Fruit fly (Drosophila melanogaster): ENCODE measurements around the gene CG7394.
A peak's percentile ranks its signal among the peaks of the same experiment; 100 is the strongest.

The CG7394 gene

DNA sequence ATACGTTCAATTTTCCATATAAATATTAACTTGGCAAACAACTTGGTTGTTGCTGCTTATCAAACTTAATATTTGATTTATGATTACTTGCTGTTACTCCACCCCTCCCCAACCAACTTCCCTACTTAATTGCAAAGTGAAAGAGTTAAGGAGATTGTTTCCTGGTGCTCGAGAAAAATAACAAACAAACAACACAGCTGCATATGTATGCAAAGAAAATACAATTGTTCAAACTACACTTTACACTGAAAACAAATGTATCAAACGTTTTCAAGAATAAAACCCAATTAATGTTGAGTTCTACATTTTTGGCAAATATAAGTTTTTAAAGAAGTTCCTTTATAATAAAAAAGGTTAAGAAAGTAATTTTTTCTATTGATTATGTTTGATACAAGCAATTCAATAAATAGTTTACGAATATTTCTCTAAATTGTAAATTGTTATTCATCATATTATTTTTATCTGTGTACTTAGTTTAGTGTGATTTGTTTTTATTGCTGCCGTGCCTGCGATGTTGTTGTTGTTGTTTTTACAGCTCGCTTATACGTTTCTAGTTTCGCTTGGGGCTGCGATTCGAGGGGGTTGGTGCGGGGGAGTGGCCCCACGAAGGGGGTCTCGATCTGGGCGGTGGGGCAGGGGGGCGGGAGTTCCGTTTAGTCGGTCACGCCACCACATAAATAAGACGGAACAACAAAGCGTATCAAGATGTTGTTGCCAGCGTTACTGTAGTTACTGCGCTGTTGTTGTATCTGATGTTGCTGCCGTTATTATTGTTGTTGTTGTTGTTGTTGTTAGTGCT is 5.9 kb upstream of the CG7394 start (continued):
- TF ChIP-seq caup (GFP tag; optimal IDR thresholded peaks at IDR 0.05; ENCODE audit: severe bottlenecking) = peak; percentile 54
- TF ChIP-seq nau (GFP tag; optimal IDR thresholded peaks at IDR 0.05) = peak; percentile 4
- TF ChIP-seq Hmr (GFP tag; optimal IDR thresholded peaks at IDR 0.05) = peak; percentile 72
- no peak for TF ChIP-seq CG2199 (GFP tag; IDR thresholded peaks at IDR 0.05)
- TF ChIP-seq CG1233 (GFP tag; optimal IDR thresholded peaks at IDR 0.05) = peak; percentile 68
- TF ChIP-seq pfk (GFP tag; optimal IDR thresholded peaks at IDR 0.05) = no peak
- TF ChIP-seq CG31224 (GFP tag; IDR thresholded peaks at IDR 0.05) = 0 out of 2 replicates have a peak, but pooled peaks have one; percentile 34
- TF ChIP-seq CG10462 (GFP tag; optimal IDR thresholded peaks at IDR 0.05) = peak; percentile 52
- peak; percentile 34 for TF ChIP-seq CG34376 (GFP tag; optimal IDR thresholded peaks at IDR 0.05)
- no peak for TF ChIP-seq CG4404 (GFP tag; IDR thresholded peaks at IDR 0.05)
- peak; percentile 52; the same call in 1 of the 2 replicates for TF ChIP-seq Drgx (GFP tag; IDR thresholded peaks at IDR 0.05)
- TF ChIP-seq tio (GFP tag; optimal IDR thresholded peaks at IDR 0.05) = peak; percentile 67
- peak; percentile 36 for TF ChIP-seq Mes4 (GFP tag; optimal IDR thresholded peaks at IDR 0.05)
- peak; percentile 30; the same call in 1 of the 2 replicates for TF ChIP-seq CG14014 (GFP tag; IDR thresholded peaks at IDR 0.05)
- TF ChIP-seq CG7786 (GFP tag; optimal IDR thresholded peaks at IDR 0.05) = peak; percentile 5
- no peak for TF ChIP-seq CG15073 (GFP tag; optimal IDR thresholded peaks at IDR 0.05)
- no peak for TF ChIP-seq CG3995 (GFP tag; optimal IDR thresholded peaks at IDR 0.05)
- peak; percentile 51 to 62 for TF ChIP-seq chif (GFP tag; optimal IDR thresholded peaks at IDR 0.05)
- peak; percentile 46 for TF ChIP-seq run (tag; optimal IDR thresholded peaks at IDR 0.05)
- TF ChIP-seq Ets65A (GFP tag) = no peak
- TF ChIP-seq pnt (GFP tag; optimal IDR thresholded peaks at IDR 0.05) = peak; percentile 38
- peak; percentile 36; the same call in 1 of the 2 replicates for TF ChIP-seq E2f2 (GFP tag; IDR thresholded peaks at IDR 0.05)
- peak; percentile 88 for TF ChIP-seq CG8924 (tag; optimal IDR thresholded peaks at IDR 0.05)
- TF ChIP-seq ro (GFP tag; IDR thresholded peaks at IDR 0.05) = peak; percentile 31; the same call in 1 of the 2 replicates
- TF ChIP-seq cas (GFP tag; IDR thresholded peaks at IDR 0.05) = no peak
- no peak for TF ChIP-seq pzg (GFP tag; optimal IDR thresholded peaks at IDR 0.05)
- TF ChIP-seq D (optimal IDR thresholded peaks at IDR 0.05) = no peak
- peak; percentile 71 for TF ChIP-seq D (GFP tag; optimal IDR thresholded peaks at IDR 0.05)
- no peak for TF ChIP-seq CG10959 (GFP tag; IDR thresholded peaks at IDR 0.05)
- peak; percentile 65 for TF ChIP-seq Six4 (GFP tag; optimal IDR thresholded peaks at IDR 0.05)
- TF ChIP-seq NfI (GFP tag; optimal IDR thresholded peaks at IDR 0.05) = peak; percentile 39
- TF ChIP-seq maf-S (GFP tag; optimal IDR thresholded peaks at IDR 0.05) = peak; percentile 39
- TF ChIP-seq CG9727 (GFP tag; optimal IDR thresholded peaks at IDR 0.05) = peak; percentile 84
- peak; percentile 86 for TF ChIP-seq PHDP (tag; optimal IDR thresholded peaks at IDR 0.05)
- TF ChIP-seq tll (GFP tag; optimal IDR thresholded peaks at IDR 0.05) = no peak
- peak; percentile 45 for TF ChIP-seq CG12299 (tag; optimal IDR thresholded peaks at IDR 0.05)
- TF ChIP-seq peb (GFP tag; IDR thresholded peaks at IDR 0.05) = peak; percentile 9; the same call in 1 of the 2 replicates
- peak; percentile 46 for TF ChIP-seq gro (GFP tag; optimal IDR thresholded peaks at IDR 0.05)
- TF ChIP-seq CG15514 (GFP tag; optimal IDR thresholded peaks at IDR 0.05) = peak; percentile 9
- TF ChIP-seq trem (tag; optimal IDR thresholded peaks at IDR 0.05) = peak; percentile 74
- TF ChIP-seq CG5180 (GFP tag; optimal IDR thresholded peaks at IDR 0.05) = peak; percentile 48
- peak; percentile 76 for TF ChIP-seq CG18599 (GFP tag; optimal IDR thresholded peaks at IDR 0.05)
- peak; percentile 72 for TF ChIP-seq lab (GFP tag; optimal IDR thresholded peaks at IDR 0.05)
- TF ChIP-seq CG10366 (GFP tag; IDR thresholded peaks at IDR 0.05) = no peak; the same call in 1 of the 2 replicates
- peak; percentile 44 for TF ChIP-seq mam (GFP tag; optimal IDR thresholded peaks at IDR 0.05)
- peak; percentile 64 for TF ChIP-seq HHEX (GFP tag; optimal IDR thresholded peaks at IDR 0.05)
- TF ChIP-seq kah (GFP tag; optimal IDR thresholded peaks at IDR 0.05) = no peak
- no peak for TF ChIP-seq sima (GFP tag; optimal IDR thresholded peaks at IDR 0.05)
- TF ChIP-seq Max (GFP tag; optimal IDR thresholded peaks at IDR 0.05) = peak; percentile 28

Measured in whole organism, embryonic.